In the genomic region with DNA sequence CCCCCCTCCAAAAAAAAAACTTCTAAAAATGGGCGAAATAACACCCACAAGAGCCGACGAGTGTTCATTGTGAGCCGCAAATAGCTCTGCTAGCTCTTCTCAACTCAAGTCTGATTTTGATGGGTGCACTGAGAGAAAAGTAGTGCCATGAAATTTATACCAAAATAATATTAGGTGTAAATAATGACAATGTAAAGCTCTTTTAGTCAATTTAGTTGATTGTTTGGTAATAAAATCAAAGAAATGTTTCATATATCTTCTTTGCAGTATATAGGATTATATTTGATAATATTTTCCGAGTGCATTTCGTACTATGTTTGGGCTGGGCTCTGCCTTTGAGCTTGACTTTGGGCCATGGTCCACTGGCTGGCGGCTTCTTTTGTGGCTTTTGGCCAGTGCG, we compare ENCODE assay signal across 3 fruit fly cellular contexts.
TF ChIP-seq lines count a peak whose summit lies in the region.

No protein-coding gene starts in this region.

- no peak for TF ChIP-seq CTCF in whole organism, embryonic (GFP tag; optimal IDR thresholded peaks at IDR 0.05; lab: Kevin White, UChicago)

TF ChIP-seq in whole organism, embryonic, 481 proteins besides CTCF, POLR2A, EP300 and RAD21:
- TF ChIP-seq ash1 (GFP tag; optimal IDR thresholded peaks at IDR 0.05; lab: Kevin White, UChicago) (no peak), HLH4C (GFP tag; IDR thresholded peaks at IDR 0.05; lab: Robert Waterston, UW; ENCODE audit: partially characterized antibody) (no peak), HLH3B (GFP tag; IDR thresholded peaks at IDR 0.05; lab: Robert Waterston, UW) (0 out of 2 replicates have a peak, but pooled peaks have one; percentile 41), Blimp-1 (GFP tag; optimal IDR thresholded peaks at IDR 0.05; lab: Kevin White, UChicago) (peak; percentile 15), Side (GFP tag; optimal IDR thresholded peaks at IDR 0.05; lab: Kevin White, UChicago) (no peak), Xrp1 (GFP tag; IDR thresholded peaks at IDR 0.05; lab: Robert Waterston, UW) (peak; percentile 34; the same call in 1 of the 2 replicates), gem (tag; optimal IDR thresholded peaks at IDR 0.05; lab: Kevin White, UChicago) (peak; percentile 25), Eip74EF (GFP tag; optimal IDR thresholded peaks at IDR 0.05; lab: Kevin White, UChicago) (no peak), dmrt99B (tag; optimal IDR thresholded peaks at IDR 0.05; lab: Kevin White, UChicago) (peak; percentile 25), CG10979 (tag; optimal IDR thresholded peaks at IDR 0.05; lab: Kevin White, UChicago) (peak; percentile 20), hkb (optimal IDR thresholded peaks at IDR 0.05; lab: Kevin White, UChicago) (no peak), hkb (GFP tag; IDR thresholded peaks at IDR 0.05; lab: Robert Waterston, UW) (peak; percentile 34; the same call in 1 of the 2 replicates), sens (GFP tag; lab: Kevin White, UChicago) (peak; percentile 45), CG2199 (GFP tag; IDR thresholded peaks at IDR 0.05; lab: Robert Waterston, UW) (no peak), Bdp1 (GFP tag; optimal IDR thresholded peaks at IDR 0.05; lab: Kevin White, UChicago) (no peak), CG8281 (tag; optimal IDR thresholded peaks at IDR 0.05; lab: Kevin White, UChicago) (no peak), phol (tag; optimal IDR thresholded peaks at IDR 0.05; lab: Kevin White, UChicago) (peak; percentile 24), Ada2b (GFP tag; IDR thresholded peaks at IDR 0.05; lab: Robert Waterston, UW) (peak; percentile 24; the same call in 1 of the 2 replicates), Nf-YB (GFP tag; optimal IDR thresholded peaks at IDR 0.05; lab: Kevin White, UChicago) (no peak), CG1233 (GFP tag; optimal IDR thresholded peaks at IDR 0.05; lab: Kevin White, UChicago) (no peak), vvl (GFP tag; IDR thresholded peaks at IDR 0.05; lab: Robert Waterston, UW) (0 out of 2 replicates have a peak, but pooled peaks have one; percentile 14), CG5245 (GFP tag; optimal IDR thresholded peaks at IDR 0.05; lab: Kevin White, UChicago) (no peak), CG2712 (tag; optimal IDR thresholded peaks at IDR 0.05; lab: Kevin White, UChicago) (peak; percentile 11), Mrtf (GFP tag; IDR thresholded peaks at IDR 0.05; lab: Robert Waterston, UW) (no peak), CG11504 (tag; optimal IDR thresholded peaks at IDR 0.05; lab: Kevin White, UChicago) (peak; percentile 51), Drgx (GFP tag; IDR thresholded peaks at IDR 0.05; lab: Robert Waterston, UW) (no peak), CG17359 (tag; optimal IDR thresholded peaks at IDR 0.05; lab: Kevin White, UChicago) (peak; percentile 11), nmo (GFP tag; optimal IDR thresholded peaks at IDR 0.05; lab: Kevin White, UChicago) (peak; percentile 9)

TF ChIP-seq in whole organism, prepupa, 60 proteins besides CTCF, POLR2A, EP300 and RAD21 (continues in another document):
- TF ChIP-seq CG6792 (GFP tag; optimal IDR thresholded peaks at IDR 0.05; lab: Kevin White, UChicago) (no peak), fd59A (GFP tag; optimal IDR thresholded peaks at IDR 0.05; lab: Kevin White, UChicago) (no peak), CG1621 (tag; optimal IDR thresholded peaks at IDR 0.05; lab: Kevin White, UChicago) (no peak), acj6 (GFP tag; optimal IDR thresholded peaks at IDR 0.05; lab: Kevin White, UChicago) (peak; percentile 2), Ets21C (GFP tag; optimal IDR thresholded peaks at IDR 0.05; lab: Kevin White, UChicago) (no peak), CG9139 (GFP tag; optimal IDR thresholded peaks at IDR 0.05; lab: Kevin White, UChicago) (no peak), CG34406 (GFP tag; optimal IDR thresholded peaks at IDR 0.05; lab: Kevin White, UChicago) (no peak), CG32006 (GFP tag; optimal IDR thresholded peaks at IDR 0.05; lab: Kevin White, UChicago) (peak; percentile 36), Hr39 (GFP tag; optimal IDR thresholded peaks at IDR 0.05; lab: Kevin White, UChicago) (no peak), OdsH (GFP tag; optimal IDR thresholded peaks at IDR 0.05; lab: Kevin White, UChicago) (peak; percentile 16), CG8319 (GFP tag; optimal IDR thresholded peaks at IDR 0.05; lab: Kevin White, UChicago) (no peak), CG4318 (GFP tag; optimal IDR thresholded peaks at IDR 0.05; lab: Kevin White, UChicago) (no peak), CG3032 (tag; optimal IDR thresholded peaks at IDR 0.05; lab: Kevin White, UChicago) (peak; percentile 40), Sox102F (GFP tag; optimal IDR thresholded peaks at IDR 0.05; lab: Kevin White, UChicago) (no peak), svp (GFP tag; lab: Kevin White, UChicago) (no peak), Sox15 (GFP tag; optimal IDR thresholded peaks at IDR 0.05; lab: Kevin White, UChicago) (no peak), CG7368 (GFP tag; optimal IDR thresholded peaks at IDR 0.05; lab: Kevin White, UChicago) (no peak), CG31627 (GFP tag; optimal IDR thresholded peaks at IDR 0.05; lab: Kevin White, UChicago) (no peak), spab (GFP tag; optimal IDR thresholded peaks at IDR 0.05; lab: Kevin White, UChicago) (peak; percentile 26), Sox14 (GFP tag; optimal IDR thresholded peaks at IDR 0.05; lab: Kevin White, UChicago) (no peak), Hr38 (GFP tag; optimal IDR thresholded peaks at IDR 0.05; lab: Kevin White, UChicago) (no peak), Eip75B (GFP tag; optimal IDR thresholded peaks at IDR 0.05; lab: Kevin White, UChicago) (peak; percentile 11), cyc (GFP tag; optimal IDR thresholded peaks at IDR 0.05; lab: Kevin White, UChicago) (no peak), salr (GFP tag; optimal IDR thresholded peaks at IDR 0.05; lab: Kevin White, UChicago) (no peak), Lpt (GFP tag; optimal IDR thresholded peaks at IDR 0.05; lab: Kevin White, UChicago) (peak; percentile 12), dsx (GFP tag; optimal IDR thresholded peaks at IDR 0.05; lab: Kevin White, UChicago; ENCODE audit: poor library complexity, severe bottlenecking) (no peak), CG6854 (GFP tag; optimal IDR thresholded peaks at IDR 0.05; lab: Kevin White, UChicago) (no peak), CG3919 (GFP tag; optimal IDR thresholded peaks at IDR 0.05; lab: Kevin White, UChicago) (peak; percentile 49), Smox (GFP tag; optimal IDR thresholded peaks at IDR 0.05; lab: Kevin White, UChicago) (no peak), vri (GFP tag; optimal IDR thresholded peaks at IDR 0.05; lab: Kevin White, UChicago) (no peak), pdm3 (GFP tag; optimal IDR thresholded peaks at IDR 0.05; lab: Kevin White, UChicago) (no peak), eg (GFP tag; IDR thresholded peaks at IDR 0.05; lab: Robert Waterston, UW) (no peak)

TF ChIP-seq in whole organism, pupa, 21 proteins besides CTCF, POLR2A, EP300 and RAD21:
- TF ChIP-seq CG13204 (GFP tag; optimal IDR thresholded peaks at IDR 0.05; lab: Kevin White, UChicago) (no peak), fd96Ca (GFP tag; IDR thresholded peaks at IDR 0.05; lab: Robert Waterston, UW) (no peak), CG17806 (tag; optimal IDR thresholded peaks at IDR 0.05; lab: Kevin White, UChicago) (peak; percentile 63), CG15710 (tag; optimal IDR thresholded peaks at IDR 0.05; lab: Kevin White, UChicago) (no peak), CG9948 (tag; optimal IDR thresholded peaks at IDR 0.05; lab: Kevin White, UChicago) (peak; percentile 62), gl (tag; optimal IDR thresholded peaks at IDR 0.05; lab: Kevin White, UChicago) (peak; percentile 1), Ets98B (GFP tag; IDR thresholded peaks at IDR 0.05; lab: Robert Waterston, UW) (peak; percentile 32; the same call in 1 of the 2 replicates), CG8301 (tag; optimal IDR thresholded peaks at IDR 0.05; lab: Kevin White, UChicago) (peak; percentile 51), CG4496 (GFP tag; IDR thresholded peaks at IDR 0.05; lab: Robert Waterston, UW) (peak; percentile 15; the same call in 1 of the 3 replicates), CG12605 (GFP tag; IDR thresholded peaks at IDR 0.05; lab: Robert Waterston, UW) (no peak), Snoo (tag; optimal IDR thresholded peaks at IDR 0.05; lab: Kevin White, UChicago) (no peak), CG14655 (GFP tag; optimal IDR thresholded peaks at IDR 0.05; lab: Kevin White, UChicago) (peak; percentile 63), CG8159 (tag; optimal IDR thresholded peaks at IDR 0.05; lab: Kevin White, UChicago) (peak; percentile 63)

Comparison
In these comparisons a context has a peak if more than half of its experiments do, and no peak if none do; other contexts are left out.
1. Of the 7 proteins assayed by ChIP-seq in both whole organism, embryonic and whole organism, prepupa: peak only in whole organism, embryonic: Blimp-1; only in whole organism, prepupa: Lpt; in both: none; in neither: 5.